Worm (Caenorhabditis elegans): Measurements from ENCODE around the gene srh-288.

Gene srh-288

DNA sequence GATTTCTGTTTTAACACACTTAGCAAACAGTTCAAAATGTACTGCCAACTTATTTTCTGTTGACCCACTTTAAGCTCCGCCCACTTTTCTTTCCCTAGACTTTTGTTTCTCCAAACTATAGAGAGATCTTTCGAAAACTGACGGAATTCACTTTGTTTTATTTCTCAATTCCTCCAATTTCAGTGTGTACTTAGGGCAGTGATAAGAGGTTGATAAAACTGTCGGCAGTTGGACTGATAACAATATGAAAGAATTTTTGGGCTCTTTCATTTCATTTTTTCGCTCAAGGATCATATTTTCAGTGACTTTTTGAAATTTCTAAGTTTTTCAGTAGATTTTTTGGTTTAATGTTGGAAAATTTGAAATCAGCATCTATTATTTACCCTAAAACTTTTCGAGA, 40.6 kb downstream of the srh-288 start:
- TF ChIP-seq sptf-1 (tag; optimal IDR thresholded peaks at IDR 0.05) (no peak), ceh-83 (GFP tag; optimal IDR thresholded peaks at IDR 0.05) (no peak), hlh-1 (tag; optimal IDR thresholded peaks at IDR 0.05) (no peak), mls-2 (tag; optimal IDR thresholded peaks at IDR 0.05) (no peak), unc-120 (tag; optimal IDR thresholded peaks at IDR 0.05; ENCODE audit: poor library complexity, severe bottlenecking) (no peak), sem-2 (GFP tag; optimal IDR thresholded peaks at IDR 0.05) (no peak), elt-1 (tag; optimal IDR thresholded peaks at IDR 0.05; ENCODE audit: borderline replicate concordance, insufficient read depth) (no peak), M03D4.4 (tag; optimal IDR thresholded peaks at IDR 0.05) (no peak), nhr-76 (tag; optimal IDR thresholded peaks at IDR 0.05) (no peak), lsy-2 (tag; optimal IDR thresholded peaks at IDR 0.05) (no peak), lin-13 (tag; optimal IDR thresholded peaks at IDR 0.05) (no peak), pha-4 (tag; optimal IDR thresholded peaks at IDR 0.05) (no peak), zip-8 (tag; optimal IDR thresholded peaks at IDR 0.05) (no peak), ceh-39 (tag; optimal IDR thresholded peaks at IDR 0.05) (no peak), bed-3 (GFP tag; optimal IDR thresholded peaks at IDR 0.05) (no peak), drap-1 (GFP tag; optimal IDR thresholded peaks at IDR 0.05) (no peak), blmp-1 (tag; optimal IDR thresholded peaks at IDR 0.05) (no peak), flh-1 (GFP tag; optimal IDR thresholded peaks at IDR 0.05) (no peak), cnd-1 (tag; optimal IDR thresholded peaks at IDR 0.05) (no peak), mab-5 (tag; optimal IDR thresholded peaks at IDR 0.05) (no peak)

DNA sequence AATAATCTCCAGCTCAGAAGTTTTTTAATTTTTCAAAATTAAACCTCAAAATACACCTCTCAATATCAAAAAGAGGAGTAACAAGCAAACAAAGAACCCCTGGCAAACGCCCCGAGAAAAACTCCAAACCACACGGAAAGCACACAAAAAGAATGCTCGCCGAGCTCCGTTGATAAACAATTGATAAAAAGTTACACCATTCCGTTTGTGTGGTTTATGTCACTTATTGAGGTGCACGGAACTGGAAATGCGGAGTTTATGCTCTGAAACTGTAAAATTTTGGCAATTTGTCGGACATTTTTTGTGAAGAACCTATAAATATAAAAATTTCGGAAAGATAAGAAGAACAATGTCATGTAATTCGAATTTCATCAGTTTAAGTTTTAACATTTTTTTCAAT, 43.2 kb downstream of the srh-288 start:
- TF ChIP-seq pha-4 (tag; optimal IDR thresholded peaks at IDR 0.05) = no peak
- TF ChIP-seq ceh-43 (GFP tag; optimal IDR thresholded peaks at IDR 0.05) = no peak

DNA sequence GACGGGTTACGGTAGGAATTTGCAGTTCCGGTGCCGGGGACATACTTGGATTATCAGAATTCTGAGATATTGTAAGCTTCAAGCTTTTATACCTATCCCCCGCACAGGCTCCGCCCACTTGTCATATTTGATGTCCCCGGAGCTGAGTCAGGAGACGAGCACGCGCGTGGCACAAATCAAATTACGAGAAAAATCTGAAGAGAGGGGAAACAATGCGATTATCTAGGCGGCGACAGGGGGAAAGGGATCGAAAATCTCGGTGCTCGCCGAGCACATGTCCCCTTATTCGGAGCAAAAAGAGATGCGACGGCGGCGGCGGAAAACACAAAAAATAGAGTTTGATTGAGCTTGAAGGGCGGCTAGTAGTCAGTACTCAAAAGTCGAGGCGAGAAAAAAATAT, 46.4 kb downstream of the srh-288 start, which contains the start of gene R12G8.1:
Gene R12G8.1 (minus strand): TSS at position 63 of the 400 bp plus-strand sequence.
- TF ChIP-seq drap-1 (GFP tag; optimal IDR thresholded peaks at IDR 0.05) = peak; percentile 44
- TF ChIP-seq ces-1 (GFP tag; optimal IDR thresholded peaks at IDR 0.05) = peak; percentile 82
- no peak for TF ChIP-seq lin-13 (tag; optimal IDR thresholded peaks at IDR 0.05)

DNA sequence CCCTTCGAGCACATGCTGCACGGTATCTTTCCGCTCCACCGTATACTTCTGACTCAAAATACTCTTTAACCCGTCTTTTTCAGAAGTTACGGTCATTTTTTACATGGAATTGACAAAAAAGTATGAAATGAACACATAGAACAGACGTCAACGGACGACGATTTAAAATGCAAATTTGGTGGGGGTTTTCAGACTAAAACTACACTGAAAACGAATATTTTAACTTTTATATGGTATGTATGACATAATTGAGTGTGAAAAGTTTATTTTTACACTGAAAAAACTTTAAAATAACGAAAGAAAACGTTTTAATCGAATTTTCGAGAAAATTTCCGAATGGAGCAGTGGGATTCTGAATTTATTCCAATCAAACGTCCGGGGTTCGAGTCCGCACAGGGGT, 48.6 kb downstream of the srh-288 start, which contains the start of gene twk-36:
Gene twk-36 (minus strand): TSS at position 101 of the 400 bp plus-strand sequence.
- TF ChIP-seq mep-1 (tag; optimal IDR thresholded peaks at IDR 0.05) (no peak), nhr-76 (tag; optimal IDR thresholded peaks at IDR 0.05) (no peak), unc-120 (tag; optimal IDR thresholded peaks at IDR 0.05; ENCODE audit: poor library complexity, severe bottlenecking) (no peak), lsy-2 (tag; optimal IDR thresholded peaks at IDR 0.05) (no peak), hlh-1 (tag; optimal IDR thresholded peaks at IDR 0.05) (no peak), ham-2 (GFP tag; optimal IDR thresholded peaks at IDR 0.05) (no peak), unc-62 (GFP tag; optimal IDR thresholded peaks at IDR 0.05) (no peak), snpc-4 (tag; optimal IDR thresholded peaks at IDR 0.05) (no peak), ceh-43 (GFP tag; optimal IDR thresholded peaks at IDR 0.05) (no peak), sptf-1 (tag; optimal IDR thresholded peaks at IDR 0.05) (no peak), cnd-1 (tag; optimal IDR thresholded peaks at IDR 0.05) (no peak), nhr-12 (tag; optimal IDR thresholded peaks at IDR 0.05) (no peak), lin-32 (GFP tag; optimal IDR thresholded peaks at IDR 0.05) (no peak), flh-1 (GFP tag; optimal IDR thresholded peaks at IDR 0.05) (no peak), lin-13 (tag; optimal IDR thresholded peaks at IDR 0.05) (no peak)

Measured in whole organism, mixed stage, embryonic.